Worm (Caenorhabditis elegans) whole organism, young adult: ENCODE measurements around the gene kel-1.

Experiments used
- F10E7.11 ChIP-seq: sonication (generic microtip); optimal IDR thresholded peaks from 2 replicates; lab custom pipeline; 2017; ENCODE audit warnings: mild to moderate bottlenecking, missing genetic modification characterization, moderate library complexity, missing compliant biosample characterization
- die-1 ChIP-seq: sonication (generic microtip); optimal IDR thresholded peaks from 2 replicates; lab custom pipeline; 2016; ENCODE audit warnings: missing genotype, mild to moderate bottlenecking, missing genetic modification characterization, missing compliant biosample characterization
- egl-18 ChIP-seq: fragments of 200-800 bp; sonication (Bioruptor generic); IDR thresholded peaks from 2 replicates; pipeline ENCODE4 v1.3.6; 2022; ENCODE audit warnings: missing genetic modification reagents, missing genetic modification characterization, missing compliant biosample characterization
- lin-35 ChIP-seq, 3 experiments: fragments of 150-350 bp in 2 of 3; sonication (generic microtip) in 1 of 3; optimal IDR thresholded peaks; 2 replicates each; lab custom pipeline; 2014 to 2018; ENCODE audit warnings: missing biosample characterization in 3 of 3, missing genetic modification characterization in 3 of 3, missing genetic modification reagents in 3 of 3
- lin-40 ChIP-seq: sonication (generic microtip); optimal IDR thresholded peaks from 2 replicates; lab custom pipeline; 2016; ENCODE audit warnings: missing genetic modification characterization, mild to moderate bottlenecking, missing compliant biosample characterization, missing genotype, missing genetic modification reagents
- lsl-1 ChIP-seq: fragments of 200-800 bp; sonication (Bioruptor generic); optimal IDR thresholded peaks from 2 replicates; lab custom pipeline; 2018; ENCODE audit warnings: mild to moderate bottlenecking, missing genetic modification characterization, moderate library complexity, missing compliant biosample characterization
- tbp1 ChIP-seq: fragments of 200-800 bp; sonication (Bioruptor generic); optimal IDR thresholded peaks from 2 replicates; lab custom pipeline; 2018; ENCODE audit warnings: mild to moderate bottlenecking, missing genetic modification characterization, missing compliant biosample characterization
- unc-62 ChIP-seq: fragments of 150-350 bp; optimal IDR thresholded peaks from 2 replicates; lab custom pipeline; 2014; ENCODE audit warnings: missing biosample characterization, missing genetic modification reagents, missing genetic modification characterization

DNA sequence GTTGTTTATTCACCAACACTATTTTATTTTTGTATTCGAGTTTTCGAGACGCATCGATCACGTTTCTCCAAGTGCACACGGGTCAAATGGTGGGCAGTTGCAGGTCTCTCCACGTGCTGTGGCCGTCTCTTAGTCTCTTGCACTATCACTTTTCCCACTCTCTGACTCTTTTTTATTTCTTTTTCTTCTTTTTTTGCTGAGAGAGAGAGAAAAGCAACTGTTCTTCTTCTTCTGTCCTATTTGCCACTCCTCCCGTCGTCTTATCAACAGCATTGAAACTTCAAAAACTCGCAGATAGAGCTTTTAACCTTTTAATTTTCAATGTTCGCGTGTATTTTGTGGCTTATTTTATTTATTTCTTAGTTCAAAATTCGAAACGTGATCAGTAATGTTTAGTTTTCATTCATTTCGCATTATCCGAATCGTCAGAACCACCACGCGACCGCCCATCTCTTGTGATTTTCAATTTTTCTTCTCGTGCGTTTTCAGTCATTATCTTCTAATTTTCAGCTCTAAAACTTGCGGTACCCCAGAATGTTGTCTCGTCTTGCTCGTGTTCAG, 39.9 kb downstream of the kel-1 start, which contains the start of gene alh-8:
- TF ChIP-seq lin-35 (GFP tag; optimal IDR thresholded peaks at IDR 0.05; lab: Kevin White, UChicago), result no peak
- TF ChIP-seq die-1 (tag; lab: Kevin White, UChicago), result peak; percentile 42
- peak; percentile 51 for TF ChIP-seq F10E7.11
- peak; percentile 43 for TF ChIP-seq tbp1
- no peak for TF ChIP-seq unc-62 (GFP tag; lab: Kevin White, UChicago)
- no peak for TF ChIP-seq egl-18
- TF ChIP-seq lin-40, result peak; percentile 25
- no peak for TF ChIP-seq lsl-1 (GFP tag; lab: Kevin White, UChicago)
